Worm (Caenorhabditis elegans) whole organism, late embryonic: Measurements from ENCODE around the gene srd-18.
A peak's percentile ranks its signal among the peaks of the same experiment; 100 is the strongest.

Experiments used
- F13H6.1 ChIP-seq: sonication (generic microtip); optimal IDR thresholded peaks from 2 replicates; lab custom pipeline; 2016; ENCODE audit warnings: missing genetic modification characterization, missing compliant biosample characterization
- K02D7.2 ChIP-seq: sonication (generic microtip); optimal IDR thresholded peaks from 2 replicates; lab custom pipeline; 2017; ENCODE audit warnings: mild to moderate bottlenecking, missing genetic modification characterization, missing compliant biosample characterization
- ahr-1 ChIP-seq: sonication (generic microtip); optimal IDR thresholded peaks from 2 replicates; lab custom pipeline; 2016; ENCODE audit warnings: missing genetic modification characterization, missing compliant biosample characterization
- hlh-13 ChIP-seq: fragments of 200-800 bp; sonication (Bioruptor generic); optimal IDR thresholded peaks from 2 replicates; lab custom pipeline; 2018; ENCODE audit warnings: mild to moderate bottlenecking, missing genetic modification characterization, missing compliant biosample characterization
- nhr-11 ChIP-seq: fragments of 150-350 bp; optimal IDR thresholded peaks from 2 replicates; lab custom pipeline; 2014; ENCODE audit warnings: missing biosample characterization, missing genetic modification characterization
- npax-4 ChIP-seq: sonication (generic microtip); optimal IDR thresholded peaks from 2 replicates; lab custom pipeline; 2016; ENCODE audit warnings: missing genetic modification characterization, missing compliant biosample characterization
- odd-2 ChIP-seq: sonication (generic microtip); optimal IDR thresholded peaks from 2 replicates; lab custom pipeline; 2017; ENCODE audit warnings: antibody characterized with exemption, mild to moderate bottlenecking, missing genetic modification characterization, missing compliant biosample characterization
- pha-4 ChIP-seq: fragments of 150-350 bp; optimal IDR thresholded peaks from 2 replicates; lab custom pipeline; 2018; ENCODE audit warnings: missing biosample characterization, missing genetic modification reagents, missing genetic modification characterization
- tbx-2 ChIP-seq: sonication (generic microtip); optimal IDR thresholded peaks from 2 replicates; lab custom pipeline; 2016; ENCODE audit warnings: missing genetic modification characterization, missing compliant biosample characterization

DNA sequence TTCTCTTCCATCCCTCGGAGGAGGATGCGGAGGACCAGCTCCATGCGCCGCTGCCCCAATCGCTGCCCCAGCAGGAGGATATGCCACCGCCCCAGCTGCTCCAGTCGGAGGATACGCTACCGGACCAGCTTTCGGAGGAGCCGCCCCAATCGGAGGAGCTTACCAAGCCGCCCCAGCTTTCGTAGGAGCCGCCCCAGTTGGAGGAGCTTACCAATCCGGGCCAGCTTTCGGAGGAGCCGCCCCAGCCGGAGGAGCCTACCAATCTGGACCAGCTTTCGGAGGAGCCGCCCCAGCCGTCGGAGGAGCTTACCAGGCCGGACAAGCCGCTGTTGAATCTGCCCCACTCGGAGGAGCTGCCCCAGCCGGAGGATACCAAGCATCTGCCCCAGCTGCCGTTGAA, 11.2 kb downstream of the srd-18 start:
- TF ChIP-seq pha-4 (tag; lab: Kevin White, UChicago) (no peak), nhr-11 (tag; lab: Kevin White, UChicago) (no peak), hlh-13 (GFP tag; lab: Kevin White, UChicago) (no peak), npax-4 (tag; lab: Kevin White, UChicago) (no peak), ahr-1 (tag; lab: Kevin White, UChicago) (no peak), odd-2 (no peak), F13H6.1 (no peak), K02D7.2 (tag; lab: Kevin White, UChicago) (peak; percentile 59), tbx-2 (tag; lab: Kevin White, UChicago) (no peak)
